Fruit fly (Drosophila melanogaster) whole organism, embryonic: ENCODE measurements around the gene ph-d.

Experiments
- CG10654 ChIP-seq: fragments of 200-800 bp; sonication (Bioruptor generic); optimal IDR thresholded peaks from 2 replicates; lab custom pipeline; 2016; ENCODE audit warnings: missing biosample characterization, missing genetic modification characterization
- CG11696 ChIP-seq: fragments of 200-800 bp; sonication (Bioruptor generic); IDR thresholded peaks from 2 replicates; pipeline ENCODE4 v1.3.6; 2022; ENCODE audit warnings: missing biosample characterization, missing genetic modification characterization
- CG12104 ChIP-seq: fragments of 200-800 bp; sonication (Bioruptor generic); optimal IDR thresholded peaks from 3 replicates; lab custom pipeline; 2016; ENCODE audit warnings: missing biosample characterization, missing genetic modification characterization
- CG12744 ChIP-seq: fragments of 200-800 bp; sonication (Bioruptor generic); optimal IDR thresholded peaks from 2 replicates; lab custom pipeline; 2016; ENCODE audit warnings: missing biosample characterization, missing genetic modification characterization
- CG14965 ChIP-seq: fragments of 200-800 bp; sonication (Bioruptor generic); optimal IDR thresholded peaks from 2 replicates; lab custom pipeline; 2016; ENCODE audit warnings: missing biosample characterization, missing genetic modification characterization, borderline replicate concordance
- CG15011 ChIP-seq: fragments of 200-800 bp; sonication (Bioruptor generic); optimal IDR thresholded peaks from 3 replicates; lab custom pipeline; 2018; ENCODE audit warnings: missing biosample characterization, mild to moderate bottlenecking, missing genetic modification characterization
- CG1529 ChIP-seq: fragments of 200-800 bp; sonication (Bioruptor generic); optimal IDR thresholded peaks from 3 replicates; lab custom pipeline; 2018; ENCODE audit warnings: missing biosample characterization, missing genetic modification characterization
- CG15696 ChIP-seq: fragments of 200-800 bp; sonication (Bioruptor generic); optimal IDR thresholded peaks from 2 replicates; lab custom pipeline; 2019; ENCODE audit warnings: missing biosample characterization, mild to moderate bottlenecking, missing genetic modification characterization, moderate library complexity
- CG1647 ChIP-seq: fragments of 200-800 bp; sonication (Bioruptor generic); optimal IDR thresholded peaks from 3 replicates; lab custom pipeline; 2016; ENCODE audit warnings: missing biosample characterization, missing genetic modification characterization
- CG16815 ChIP-seq: fragments of 200-800 bp; sonication (Bioruptor generic); optimal IDR thresholded peaks from 3 replicates; lab custom pipeline; 2017; ENCODE audit warnings: missing biosample characterization, mild to moderate bottlenecking, missing genetic modification characterization
- CG17912 ChIP-seq: fragments of 200-800 bp; sonication (Bioruptor generic); optimal IDR thresholded peaks from 2 replicates; lab custom pipeline; 2018; ENCODE audit warnings: missing biosample characterization, mild to moderate bottlenecking, missing genetic modification characterization
- CG2116 ChIP-seq: fragments of 200-800 bp; sonication (Bioruptor generic); optimal IDR thresholded peaks from 3 replicates; lab custom pipeline; 2018; ENCODE audit warnings: missing biosample characterization, mild to moderate bottlenecking, missing genetic modification characterization
- CG3163 ChIP-seq: fragments of 200-800 bp; sonication (Bioruptor generic); optimal IDR thresholded peaks from 3 replicates; lab custom pipeline; 2016; ENCODE audit warnings: missing biosample characterization, missing genetic modification characterization
- CG3995 ChIP-seq: fragments of 200-800 bp; sonication (Bioruptor generic); optimal IDR thresholded peaks from 3 replicates; lab custom pipeline; 2016; ENCODE audit warnings: missing biosample characterization, missing genetic modification characterization
- CG4328 ChIP-seq: fragments of 200-800 bp; sonication (Bioruptor generic); optimal IDR thresholded peaks from 3 replicates; lab custom pipeline; 2017; ENCODE audit warnings: missing biosample characterization, missing genetic modification reagents, missing genetic modification characterization
- CG4707 ChIP-seq: fragments of 200-800 bp; sonication (Bioruptor generic); optimal IDR thresholded peaks from 2 replicates; lab custom pipeline; 2018; ENCODE audit warnings: missing biosample characterization, mild to moderate bottlenecking, missing genetic modification characterization, moderate library complexity
- CG5180 ChIP-seq: fragments of 200-800 bp; sonication (Bioruptor generic); optimal IDR thresholded peaks from 3 replicates; lab custom pipeline; 2017; ENCODE audit warnings: missing biosample characterization, missing genetic modification characterization, mild to moderate bottlenecking, moderate library complexity, missing genetic modification reagents
- CG6813 ChIP-seq: fragments of 200-800 bp; sonication (Bioruptor generic); optimal IDR thresholded peaks from 2 replicates; lab custom pipeline; 2017; ENCODE audit warnings: missing biosample characterization, missing genetic modification characterization, mild to moderate bottlenecking, moderate library complexity, missing genetic modification reagents
- CG7271 ChIP-seq: fragments of 200-800 bp; sonication (Bioruptor generic); optimal IDR thresholded peaks from 2 replicates; lab custom pipeline; 2018; ENCODE audit warnings: missing biosample characterization, mild to moderate bottlenecking, missing genetic modification characterization, moderate library complexity
- CG9876 ChIP-seq: fragments of 200-800 bp; sonication (Bioruptor generic); optimal IDR thresholded peaks from 2 replicates; lab custom pipeline; 2016; ENCODE audit warnings: missing biosample characterization, missing genetic modification characterization
- Fer2 ChIP-seq: fragments of 200-800 bp; sonication (Bioruptor generic); optimal IDR thresholded peaks from 2 replicates; lab custom pipeline; 2018; ENCODE audit warnings: missing biosample characterization, mild to moderate bottlenecking, missing genetic modification characterization, moderate library complexity
- Med ChIP-seq: fragments of 200-800 bp; sonication (Bioruptor generic); peaks from one replicate; lab custom pipeline; 2016; ENCODE audit warnings: missing biosample characterization, missing genetic modification characterization, mild to moderate bottlenecking, inconsistent platforms, moderate library complexity
- NC2α ChIP-seq: fragments of 200-800 bp; sonication (Bioruptor generic); optimal IDR thresholded peaks from 2 replicates; lab custom pipeline; 2016; ENCODE audit warnings: missing biosample characterization, missing genetic modification characterization
- Scr ChIP-seq: fragments of 200-800 bp; sonication (Bioruptor generic); IDR thresholded peaks from 2 replicates; pipeline ENCODE4 v1.3.6; 2022; ENCODE audit warnings: missing biosample characterization, missing genetic modification characterization; ENCODE audit not compliant: partially characterized antibody
- Sin3A ChIP-seq: fragments of >200 bp; optimal IDR thresholded peaks from 2 replicates; lab custom pipeline; 2018
- ase ChIP-seq: fragments of 200-800 bp; sonication (Bioruptor generic); IDR thresholded peaks from 3 replicates; pipeline ENCODE4 v1.3.6; 2022; ENCODE audit warnings: missing biosample characterization, missing genetic modification characterization
- cad ChIP-seq: fragments of >200 bp; optimal IDR thresholded peaks from 2 replicates; lab custom pipeline; 2017; ENCODE audit warnings: missing biosample characterization, missing genetic modification characterization
- crp ChIP-seq, 2 experiments: fragments of 200-800 bp; sonication (Bioruptor generic); optimal IDR thresholded peaks; 2 replicates in 1 of 2; 3 replicates in 1 of 2; lab custom pipeline; 2017; ENCODE audit warnings: missing biosample characterization in 2 of 2, missing genetic modification characterization in 2 of 2, mild to moderate bottlenecking in 1 of 2, moderate library complexity in 1 of 2
- dan ChIP-seq: fragments of 200-800 bp; sonication (Bioruptor generic); IDR thresholded peaks from 2 replicates; pipeline ENCODE4 v1.3.6; 2022; ENCODE audit warnings: missing biosample characterization, missing genetic modification characterization
- dm ChIP-seq: fragments of 200-800 bp; sonication (Bioruptor generic); optimal IDR thresholded peaks from 3 replicates; lab custom pipeline; 2016; ENCODE audit warnings: missing biosample characterization, missing genetic modification characterization
- emc ChIP-seq: fragments of 200-800 bp; sonication (Bioruptor generic); optimal IDR thresholded peaks from 2 replicates; lab custom pipeline; 2016; ENCODE audit warnings: missing biosample characterization, missing genetic modification characterization
- esg ChIP-seq: fragments of 200-800 bp; sonication (Bioruptor generic); conservative IDR thresholded peaks from 2 replicates; pipeline ENCODE4 v1.3.6; 2022; ENCODE audit warnings: missing biosample characterization, missing genetic modification characterization
- fu2 ChIP-seq: fragments of 200-800 bp; sonication (Bioruptor generic); optimal IDR thresholded peaks from 2 replicates; lab custom pipeline; 2016; ENCODE audit warnings: missing biosample characterization, missing genetic modification characterization
- ham ChIP-seq: fragments of 200-800 bp; sonication (Bioruptor generic); IDR thresholded peaks from 2 replicates; pipeline ENCODE4 v1.3.6; 2022; ENCODE audit warnings: missing biosample characterization, missing genetic modification characterization
- hkb ChIP-seq, 2 experiments: fragments of 200-800 bp in 1 of 2; fragments of >200 bp in 1 of 2; sonication (Bioruptor generic) in 1 of 2; IDR thresholded peaks in 1 of 2; optimal IDR thresholded peaks in 1 of 2; 2 replicates each; pipeline versions ENCODE4 v1.3.6 to Lab custom; 2017 to 2022; ENCODE audit warnings: missing biosample characterization in 1 of 2, missing genetic modification characterization in 1 of 2
- inv ChIP-seq: fragments of 200-800 bp; sonication (Bioruptor generic); IDR thresholded peaks from 2 replicates; pipeline ENCODE4 v1.3.6; 2022; ENCODE audit warnings: missing biosample characterization, missing genetic modification characterization; ENCODE audit not compliant: partially characterized antibody
- lmd ChIP-seq: fragments of 200-800 bp; sonication (Bioruptor generic); IDR thresholded peaks from 2 replicates; pipeline ENCODE4 v1.3.6; 2022; ENCODE audit warnings: missing biosample characterization, missing genetic modification characterization
- odd ChIP-seq: fragments of 200-800 bp; sonication (Bioruptor generic); optimal IDR thresholded peaks from 2 replicates; lab custom pipeline; 2017; ENCODE audit warnings: missing biosample characterization, mild to moderate bottlenecking, missing genetic modification characterization
- pb ChIP-seq: fragments of 200-800 bp; sonication (Bioruptor generic); optimal IDR thresholded peaks from 3 replicates; lab custom pipeline; 2016; ENCODE audit warnings: missing biosample characterization, missing genetic modification characterization
- pita ChIP-seq: fragments of 200-800 bp; sonication (Bioruptor generic); optimal IDR thresholded peaks from 2 replicates; lab custom pipeline; 2017; ENCODE audit warnings: missing biosample characterization, mild to moderate bottlenecking, missing genetic modification characterization
- rib ChIP-seq: fragments of 200-800 bp; sonication (Bioruptor generic); IDR thresholded peaks from 2 replicates; pipeline ENCODE4 v1.3.6; 2022; ENCODE audit warnings: missing biosample characterization, missing genetic modification characterization
- sc ChIP-seq, 3 experiments: fragments of >200 bp in 2 of 3; fragments of 200-800 bp in 1 of 3; sonication (Bioruptor generic) in 1 of 3; optimal IDR thresholded peaks; 2 replicates in 2 of 3; 3 replicates in 1 of 3; lab custom pipeline; 2017; ENCODE audit warnings: mild to moderate bottlenecking in 1 of 3, missing biosample characterization in 1 of 3, missing genetic modification characterization in 1 of 3, missing genetic modification reagents in 1 of 3
- sens ChIP-seq: fragments of 200-800 bp; sonication (Bioruptor generic); peaks from one replicate; lab custom pipeline; 2016; ENCODE audit warnings: missing biosample characterization, missing genetic modification characterization
- seq ChIP-seq: fragments of 200-800 bp; sonication (Bioruptor generic); IDR thresholded peaks from 2 replicates; pipeline ENCODE4 v1.3.6; 2022; ENCODE audit warnings: missing biosample characterization, missing genetic modification characterization
- slou ChIP-seq: fragments of 200-800 bp; sonication (Bioruptor generic); optimal IDR thresholded peaks from 3 replicates; lab custom pipeline; 2016; ENCODE audit warnings: missing biosample characterization, missing genetic modification characterization
- slp2 ChIP-seq: fragments of 200-800 bp; sonication (Bioruptor generic); optimal IDR thresholded peaks from 2 replicates; lab custom pipeline; 2016; ENCODE audit warnings: missing biosample characterization, missing genetic modification characterization
- unpg ChIP-seq: fragments of 200-800 bp; sonication (Bioruptor generic); optimal IDR thresholded peaks from 3 replicates; lab custom pipeline; 2018; ENCODE audit warnings: missing biosample characterization, mild to moderate bottlenecking, missing genetic modification characterization, moderate library complexity
- vnd ChIP-seq: fragments of 200-800 bp; sonication (Bioruptor generic); IDR thresholded peaks from 3 replicates; pipeline ENCODE4 v1.3.6; 2022; ENCODE audit warnings: missing biosample characterization, missing genetic modification characterization; ENCODE audit not compliant: partially characterized antibody

Gene ph-d

DNA sequence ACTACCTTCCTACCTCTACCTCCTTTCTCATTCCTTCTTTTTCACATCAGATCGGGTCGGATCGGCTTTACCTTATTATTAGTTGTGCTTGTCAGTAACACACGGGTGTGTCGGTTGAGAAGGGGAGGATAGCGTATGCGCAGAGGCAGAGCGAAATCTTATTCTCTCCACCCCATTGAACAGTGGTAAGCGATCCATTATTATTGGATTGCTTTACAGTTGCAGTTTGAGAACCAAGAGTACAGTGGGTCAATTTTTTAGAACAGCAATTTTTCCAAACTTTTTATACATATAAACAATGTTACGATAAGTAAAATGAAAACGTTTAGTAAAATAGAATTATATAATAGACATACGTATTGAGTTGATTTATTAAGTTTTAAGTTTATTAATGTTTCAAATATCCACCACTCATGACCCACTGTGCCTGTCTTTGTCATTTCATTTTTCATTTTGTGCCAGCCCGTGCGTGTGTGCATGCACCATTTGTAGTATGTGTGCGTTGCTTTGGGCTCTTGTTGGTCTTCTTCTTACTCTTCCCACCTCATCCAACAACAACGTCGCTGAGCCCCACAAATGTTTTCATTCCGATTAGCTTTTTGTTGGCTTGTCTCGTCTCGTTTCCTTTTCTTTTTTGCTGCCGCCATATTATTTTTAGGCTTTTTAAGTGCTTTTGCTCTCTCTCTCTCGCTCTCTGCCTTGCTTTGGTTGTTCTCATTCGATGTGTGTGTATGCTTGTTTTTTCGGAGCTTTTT is 14.7 kb upstream of the ph-d start (continued):
- TF ChIP-seq dan (peak; percentile 94), slp2 (GFP tag; lab: Kevin White, UChicago) (peak; percentile 85), hkb (optimal IDR thresholded peaks at IDR 0.05; lab: Kevin White, UChicago) (peak; percentile 14), hkb (GFP tag; IDR thresholded peaks at IDR 0.05; lab: Robert Waterston, UW) (peak; percentile 99), CG1647 (GFP tag; lab: Kevin White, UChicago) (peak; percentile 94), lmd (GFP tag; lab: Robert Waterston, UW) (peak; percentile 99), ase (GFP tag; lab: Robert Waterston, UW) (peak; percentile 97), Scr (peak; percentile 64), dm (GFP tag; lab: Kevin White, UChicago) (peak; percentile 71), NC2α (GFP tag; lab: Kevin White, UChicago) (peak; percentile 87), CG15696 (tag; lab: Kevin White, UChicago) (peak; percentile 99), pb (GFP tag; lab: Kevin White, UChicago) (peak; percentile 80), odd (peak; percentile 99), CG14965 (GFP tag; lab: Kevin White, UChicago) (no peak), CG9876 (peak; percentile 62), slou (GFP tag; lab: Kevin White, UChicago) (peak; percentile 98), CG7271 (tag; lab: Kevin White, UChicago) (peak; percentile 99), sens (GFP tag; lab: Kevin White, UChicago) (peak; percentile 99), CG12104 (GFP tag; lab: Kevin White, UChicago) (peak; percentile 99), vnd (peak; percentile 80), CG1529 (GFP tag; lab: Kevin White, UChicago) (peak; percentile 99), CG16815 (peak; percentile 99), fu2 (GFP tag; lab: Kevin White, UChicago) (peak; percentile 93), inv (GFP tag; lab: Robert Waterston, UW) (peak; percentile 66), Fer2 (tag; lab: Kevin White, UChicago) (peak; percentile 99), esg (GFP tag; lab: Robert Waterston, UW) (peak; percentile 99), CG6813 (GFP tag; lab: Kevin White, UChicago) (peak; percentile 99), seq (GFP tag; lab: Robert Waterston, UW) (peak; percentile 99), emc (GFP tag; lab: Kevin White, UChicago) (peak; percentile 90), CG15011 (peak; percentile 99), unpg (peak; percentile 100), CG11696 (GFP tag; lab: Robert Waterston, UW) (peak; percentile 95), CG10654 (GFP tag; lab: Kevin White, UChicago) (peak; percentile 99), CG2116 (GFP tag; lab: Kevin White, UChicago) (peak; percentile 85), crp (GFP tag; optimal IDR thresholded peaks at IDR 0.05; lab: Kevin White, UChicago) (peak in 1 of 2 experiments; percentile 65), sc (optimal IDR thresholded peaks at IDR 0.05; lab: Kevin White, UChicago) (no peak), sc (GFP tag; optimal IDR thresholded peaks at IDR 0.05; lab: Kevin White, UChicago) (peak; percentile 98), ham (GFP tag; lab: Robert Waterston, UW) (peak; percentile 94), CG3163 (peak; percentile 35), CG12744 (peak; percentile 93), CG4707 (GFP tag; lab: Kevin White, UChicago) (peak; percentile 97), CG4328 (GFP tag; lab: Kevin White, UChicago) (peak; percentile 99), rib (peak; percentile 99), Med (peak; percentile 98), CG5180 (peak; percentile 93), Sin3A (lab: Kevin White, UChicago) (no peak), CG17912 (peak; percentile 97), CG3995 (GFP tag; lab: Kevin White, UChicago) (peak; percentile 86), cad (GFP tag; lab: Kevin White, UChicago) (no peak), pita (GFP tag; lab: Kevin White, UChicago) (no peak)
